Worm (Caenorhabditis elegans): ENCODE data around the gene pigt-1.

pigt-1 gene

DNA sequence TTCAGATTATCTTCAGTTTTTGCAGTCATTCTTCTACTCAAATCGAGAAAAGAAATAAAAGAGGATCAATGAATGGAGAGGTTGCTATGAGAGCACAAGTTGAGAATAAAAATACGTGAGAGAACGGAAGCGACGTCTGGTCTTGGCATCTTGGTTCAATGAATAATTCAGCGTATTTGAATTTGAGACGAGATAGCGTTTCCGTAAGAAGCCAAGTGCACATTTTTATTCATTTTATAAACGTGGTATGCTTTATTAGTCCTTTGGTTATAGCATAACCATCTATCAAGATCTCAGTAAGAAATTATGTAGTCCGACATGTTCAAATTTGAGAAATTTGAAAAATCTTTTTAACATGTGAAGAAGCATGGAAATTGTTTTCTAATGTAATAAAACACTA lies 40.2 kb downstream of the pigt-1 start, which contains the start of gene F58B4.2:
Gene F58B4.2, minus strand, starts transcription at position 101 of the 400 bp plus-strand sequence.
- TF ChIP-seq F10E7.11 (tag; optimal IDR thresholded peaks at IDR 0.05) = no peak
- TF ChIP-seq attf-3 (GFP tag; conservative IDR thresholded peaks at IDR 0.05) = no peak
- TF ChIP-seq nhr-90 (tag; optimal IDR thresholded peaks at IDR 0.05) = no peak
- no peak for TF ChIP-seq mes-4 (tag; optimal IDR thresholded peaks at IDR 0.05)
- TF ChIP-seq ets-4 (GFP tag; optimal IDR thresholded peaks at IDR 0.05) = no peak
- no peak for TF ChIP-seq snpc-3.4 (tag; optimal IDR thresholded peaks at IDR 0.05)
- no peak for TF ChIP-seq Y53F4B.3 (GFP tag; IDR thresholded peaks at IDR 0.05)
- TF ChIP-seq dox-1 (GFP tag; IDR thresholded peaks at IDR 0.05) = no peak
- no peak for TF ChIP-seq B0035.1 (tag; optimal IDR thresholded peaks at IDR 0.05)

DNA sequence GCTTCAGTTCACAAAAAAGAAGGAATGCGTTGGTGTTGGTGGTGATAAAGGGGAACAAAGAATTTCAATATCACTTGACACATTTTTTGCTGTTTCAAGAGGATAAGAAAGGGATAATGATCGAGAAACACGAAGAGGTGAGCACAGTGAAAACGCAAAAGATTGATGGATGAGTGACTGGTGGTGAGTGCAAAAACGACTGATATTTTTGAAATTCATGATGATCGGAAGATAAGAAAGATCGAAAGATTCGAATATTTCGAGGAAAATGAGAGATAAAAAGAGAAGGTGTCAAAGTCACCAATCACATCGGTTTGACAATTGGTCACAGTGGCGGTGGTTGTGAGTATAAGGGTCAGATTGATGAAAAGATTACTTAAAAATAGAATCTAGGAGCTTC lies 42.7 kb downstream of the pigt-1 start:
- no peak for TF ChIP-seq madf-8 (GFP tag; conservative IDR thresholded peaks at IDR 0.05)
- no peak for TF ChIP-seq tbx-9 (tag; optimal IDR thresholded peaks at IDR 0.05; ENCODE audit: borderline replicate concordance)
- TF ChIP-seq ztf-26 (tag; optimal IDR thresholded peaks at IDR 0.05) = no peak
- TF ChIP-seq lir-1 (GFP tag; conservative IDR thresholded peaks at IDR 0.05) = no peak
- no peak for TF ChIP-seq B0035.1 (tag; optimal IDR thresholded peaks at IDR 0.05)
- no peak for TF ChIP-seq ets-4 (GFP tag; optimal IDR thresholded peaks at IDR 0.05)
- no peak for TF ChIP-seq tlf-1 (GFP tag; optimal IDR thresholded peaks at IDR 0.05)

DNA sequence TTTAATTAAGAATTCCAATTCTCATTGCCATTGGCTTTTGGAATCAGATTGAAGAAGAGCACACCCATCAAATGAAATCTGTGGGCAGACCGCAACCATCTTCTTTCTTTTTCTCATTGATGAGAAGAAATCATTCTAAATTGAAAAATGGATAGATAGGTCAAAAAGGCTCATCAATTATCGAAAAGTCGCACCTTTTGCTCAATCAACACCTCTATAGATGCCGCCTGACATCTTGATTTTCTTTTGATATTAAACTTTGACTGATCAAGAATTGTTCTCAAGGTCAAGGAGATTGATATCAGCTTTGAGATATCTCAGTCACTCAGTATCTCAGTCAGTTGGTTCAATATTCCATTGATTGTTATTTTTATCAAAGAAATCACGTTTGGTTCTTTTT lies 48.7 kb downstream of the pigt-1 start:
- TF ChIP-seq F52B5.7 (tag; optimal IDR thresholded peaks at IDR 0.05) (no peak), ceh-100 (GFP tag; IDR thresholded peaks at IDR 0.05) (no peak), lin-35 (GFP tag; optimal IDR thresholded peaks at IDR 0.05) (no peak), snpc-1.3 (tag; optimal IDR thresholded peaks at IDR 0.05; ENCODE audit: insufficient read depth) (no peak)

DNA sequence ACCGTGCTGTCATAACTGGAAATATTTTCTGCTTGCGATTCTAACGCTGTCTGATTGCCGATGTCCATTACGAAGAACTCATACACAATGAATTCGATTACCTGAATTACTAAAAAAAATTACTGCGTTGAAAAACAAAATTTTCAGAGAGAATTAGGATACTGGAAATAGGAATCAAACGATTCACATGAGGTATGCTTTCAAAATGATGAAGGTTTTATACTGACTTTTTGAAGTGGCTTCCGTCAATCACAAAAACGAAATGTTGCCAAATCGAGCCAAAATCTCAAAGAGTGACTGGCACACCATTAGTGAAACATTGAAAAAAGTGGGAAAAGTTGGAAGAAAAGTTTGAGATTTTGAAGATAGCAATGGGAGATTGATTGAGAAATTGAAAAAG lies 49.5 kb downstream of the pigt-1 start, which contains the start of gene zzz-1:
Gene zzz-1, minus strand, starts transcription at position 101 of the 400 bp plus-strand sequence.
- no peak for TF ChIP-seq die-1 (tag; optimal IDR thresholded peaks at IDR 0.05)
- TF ChIP-seq zfh-2 (GFP tag; conservative IDR thresholded peaks at IDR 0.05) = no peak
- no peak for TF ChIP-seq bed-2 (GFP tag; IDR thresholded peaks at IDR 0.05)
- TF ChIP-seq egl-44 (GFP tag; IDR thresholded peaks at IDR 0.05) = no peak
- no peak for TF ChIP-seq ztf-25 (GFP tag; IDR thresholded peaks at IDR 0.05)
- TF ChIP-seq F52B5.7 (tag; optimal IDR thresholded peaks at IDR 0.05) = no peak
- TF ChIP-seq madf-6 (GFP tag; IDR thresholded peaks at IDR 0.05) = no peak
- TF ChIP-seq nfyb-1 (GFP tag; IDR thresholded peaks at IDR 0.05) = no peak
- no peak for TF ChIP-seq attf-6 (GFP tag; IDR thresholded peaks at IDR 0.05)
- no peak for TF ChIP-seq sptf-2 (GFP tag; optimal IDR thresholded peaks at IDR 0.05)
- TF ChIP-seq F57A8.1 (GFP tag; optimal IDR thresholded peaks at IDR 0.05) = no peak
- no peak for TF ChIP-seq lsl-1 (GFP tag; optimal IDR thresholded peaks at IDR 0.05)
- no peak for TF ChIP-seq K11D2.4 (GFP tag; IDR thresholded peaks at IDR 0.05)
- no peak for TF ChIP-seq B0035.1 (tag; optimal IDR thresholded peaks at IDR 0.05)
- no peak for TF ChIP-seq ceh-58 (GFP tag; IDR thresholded peaks at IDR 0.05)
- no peak for TF ChIP-seq fkh-3 (tag; optimal IDR thresholded peaks at IDR 0.05)
- TF ChIP-seq gei-17 (GFP tag; optimal IDR thresholded peaks at IDR 0.05) = no peak
- TF ChIP-seq mxl-1 (tag; optimal IDR thresholded peaks at IDR 0.05) = no peak
- TF ChIP-seq snpc-4 (GFP tag; optimal IDR thresholded peaks at IDR 0.05) = no peak
- TF ChIP-seq snpc-4 (tag; optimal IDR thresholded peaks at IDR 0.05) = no peak
- no peak for TF ChIP-seq C17E4.6 (GFP tag; IDR thresholded peaks at IDR 0.05)
